Worm (Caenorhabditis elegans): ENCODE data around the gene glrx-22.

Gene glrx-22

ce11 chrIV:8226474-8226873, 25.4 kb upstream of the glrx-22 start (continued):
- TF ChIP-seq mel-28 (tag; optimal IDR thresholded peaks at IDR 0.05; ENCODE audit: borderline replicate concordance): peak; percentile 44
- no peak for TF ChIP-seq Y56A3A.18 (GFP tag; IDR thresholded peaks at IDR 0.05)
- TF ChIP-seq somi-1 (GFP tag; optimal IDR thresholded peaks at IDR 0.05): no peak
- TF ChIP-seq Y53G8AR.9 (GFP tag; conservative IDR thresholded peaks at IDR 0.05): no peak; the same call in 1 of the 2 replicates
- no peak for TF ChIP-seq mxl-1 (tag; optimal IDR thresholded peaks at IDR 0.05)
- TF ChIP-seq attf-3 (GFP tag; conservative IDR thresholded peaks at IDR 0.05): no peak
- no peak for TF ChIP-seq snpc-3.4 (tag; optimal IDR thresholded peaks at IDR 0.05)
- no peak for TF ChIP-seq F39B2.1 (GFP tag; IDR thresholded peaks at IDR 0.05)
- TF ChIP-seq hlh-12 (tag; optimal IDR thresholded peaks at IDR 0.05): no peak
- TF ChIP-seq Y95B8A.8 (GFP tag; IDR thresholded peaks at IDR 0.05): no peak
- no peak for TF ChIP-seq snpc-4 (GFP tag; optimal IDR thresholded peaks at IDR 0.05)
- no peak for TF ChIP-seq snpc-4 (tag; optimal IDR thresholded peaks at IDR 0.05)
- TF ChIP-seq F23B12.7 (tag; optimal IDR thresholded peaks at IDR 0.05; ENCODE audit: insufficient read depth): no peak

- TF ChIP-seq let-607 (tag; optimal IDR thresholded peaks at IDR 0.05) (peak in 1 of 2 experiments; percentile 51), zim-3 (tag; optimal IDR thresholded peaks at IDR 0.05) (no peak), F55B11.4 (tag; optimal IDR thresholded peaks at IDR 0.05; ENCODE audit: borderline replicate concordance, insufficient read depth) (no peak), snpc-4 (GFP tag; optimal IDR thresholded peaks at IDR 0.05) (no peak), snpc-4 (tag; optimal IDR thresholded peaks at IDR 0.05) (peak in 1 of 4 experiments; percentile 9), attf-3 (GFP tag; conservative IDR thresholded peaks at IDR 0.05) (peak; percentile 85), F39B2.1 (GFP tag; IDR thresholded peaks at IDR 0.05) (no peak), nhr-120 (GFP tag; IDR thresholded peaks at IDR 0.05) (no peak), lsl-1 (GFP tag; optimal IDR thresholded peaks at IDR 0.05) (no peak), B0019.2 (GFP tag; conservative IDR thresholded peaks at IDR 0.05) (no peak), nhr-80 (tag; optimal IDR thresholded peaks at IDR 0.05) (peak; percentile 66), D2030.7 (GFP tag; IDR thresholded peaks at IDR 0.05) (no peak), F52B5.7 (tag; optimal IDR thresholded peaks at IDR 0.05) (no peak)
Observed at ce11 chrIV:8225357-8225756, 24.3 kb upstream of the glrx-22 start, which contains the start of gene serp-1.2. Gene serp-1.2, plus strand, starts transcription at chrIV:8225674.

- TF ChIP-seq nhr-80 (tag; optimal IDR thresholded peaks at IDR 0.05): peak; percentile 14
- no peak for TF ChIP-seq egrh-3 (GFP tag; IDR thresholded peaks at IDR 0.05)
Observed at ce11 chrIV:8223055-8223454, 22.0 kb upstream of the glrx-22 start.

ce11 chrIV:8221946-8222345, 20.9 kb upstream of the glrx-22 start, which contains the start of gene gpx-6:
Gene gpx-6, plus strand, starts transcription at chrIV:8222202.
- TF ChIP-seq tbp1 (GFP tag; optimal IDR thresholded peaks at IDR 0.05) (no peak), mcd-1 (GFP tag; IDR thresholded peaks at IDR 0.05) (no peak), fkh-3 (tag; optimal IDR thresholded peaks at IDR 0.05) (no peak)

- TF ChIP-seq T26A5.8 (tag; optimal IDR thresholded peaks at IDR 0.05) (no peak), tbp1 (GFP tag; optimal IDR thresholded peaks at IDR 0.05) (no peak), K11D2.4 (GFP tag; IDR thresholded peaks at IDR 0.05) (no peak), unc-130 (GFP tag; optimal IDR thresholded peaks at IDR 0.05) (no peak), let-526 (GFP tag; IDR thresholded peaks at IDR 0.05) (no peak), B0019.2 (GFP tag; conservative IDR thresholded peaks at IDR 0.05) (no peak), pha-4 (tag; optimal IDR thresholded peaks at IDR 0.05) (no peak), B0261.1 (tag; optimal IDR thresholded peaks at IDR 0.05) (no peak), F49E8.2 (tag; optimal IDR thresholded peaks at IDR 0.05; ENCODE audit: insufficient read depth) (no peak), F10E7.11 (tag; optimal IDR thresholded peaks at IDR 0.05) (no peak)
Observed at ce11 chrIV:8219987-8220386, 19.0 kb upstream of the glrx-22 start, which contains the start of gene ocr-2. Gene ocr-2, minus strand, starts transcription at chrIV:8220087.

Measured in whole organism, young adult.